1 fruit fly cellular context compared by ENCODE assay signal in genomic region chr3R:24654770-24655322, dm6.
TF ChIP-seq lines count a peak whose summit lies in the region.

Gene CG31125 (minus strand): TSS chr3R:24654820.
Gene CG6695 (plus strand): TSS chr3R:24655160.

TF ChIP-seq in whole organism, embryonic, 481 proteins besides CTCF, POLR2A, EP300 and RAD21 (continued from another document and continues in another):
- TF ChIP-seq mirr (GFP tag; optimal IDR thresholded peaks at IDR 0.05; lab: Kevin White, UChicago) (no peak), CG15601 (tag; optimal IDR thresholded peaks at IDR 0.05; lab: Kevin White, UChicago) (no peak), pzg (GFP tag; optimal IDR thresholded peaks at IDR 0.05; lab: Kevin White, UChicago) (peak; percentile 91), kah (GFP tag; optimal IDR thresholded peaks at IDR 0.05; lab: Kevin White, UChicago) (no peak), onecut (GFP tag; IDR thresholded peaks at IDR 0.05; lab: Robert Waterston, UW) (no peak), Hand (GFP tag; optimal IDR thresholded peaks at IDR 0.05; lab: Kevin White, UChicago) (no peak), CG4282 (GFP tag; optimal IDR thresholded peaks at IDR 0.05; lab: Kevin White, UChicago) (peak; percentile 27), Sry-β (GFP tag; optimal IDR thresholded peaks at IDR 0.05; lab: Kevin White, UChicago) (no peak), zfh1 (GFP tag; IDR thresholded peaks at IDR 0.05; lab: Robert Waterston, UW) (0 out of 3 replicates have a peak, but pooled peaks have one; percentile 40), C15 (GFP tag; IDR thresholded peaks at IDR 0.05; lab: Robert Waterston, UW) (no peak), CG33557 (GFP tag; optimal IDR thresholded peaks at IDR 0.05; lab: Kevin White, UChicago) (no peak), pros (GFP tag; optimal IDR thresholded peaks at IDR 0.05; lab: Kevin White, UChicago) (no peak), CG7839 (tag; optimal IDR thresholded peaks at IDR 0.05; lab: Kevin White, UChicago) (no peak), CG30403 (GFP tag; optimal IDR thresholded peaks at IDR 0.05; lab: Kevin White, UChicago) (peak; percentile 63), amos (GFP tag; IDR thresholded peaks at IDR 0.05; lab: Robert Waterston, UW; ENCODE audit: partially characterized antibody) (peak; percentile 89), sr (GFP tag; IDR thresholded peaks at IDR 0.05; lab: Robert Waterston, UW) (no peak), CG10543 (GFP tag; optimal IDR thresholded peaks at IDR 0.05; lab: Kevin White, UChicago) (peak; percentile 20), pnt (GFP tag; optimal IDR thresholded peaks at IDR 0.05; lab: Kevin White, UChicago) (peak; percentile 55), grau (tag; optimal IDR thresholded peaks at IDR 0.05; lab: Kevin White, UChicago) (peak; percentile 47), PHDP (tag; optimal IDR thresholded peaks at IDR 0.05; lab: Kevin White, UChicago) (no peak), vnd (GFP tag; IDR thresholded peaks at IDR 0.05; lab: Robert Waterston, UW; ENCODE audit: partially characterized antibody) (peak; percentile 73), CG32532 (GFP tag; IDR thresholded peaks at IDR 0.05; lab: Robert Waterston, UW) (peak; percentile 56; the same call in 1 of the 2 replicates), stc (GFP tag; IDR thresholded peaks at IDR 0.05; lab: Robert Waterston, UW) (no peak), CG1792 (GFP tag; optimal IDR thresholded peaks at IDR 0.05; lab: Kevin White, UChicago) (no peak), CG7271 (tag; optimal IDR thresholded peaks at IDR 0.05; lab: Kevin White, UChicago) (no peak), peb (GFP tag; IDR thresholded peaks at IDR 0.05; lab: Robert Waterston, UW) (no peak), dmrt99B (tag; optimal IDR thresholded peaks at IDR 0.05; lab: Kevin White, UChicago) (no peak), CG10274 (GFP tag; optimal IDR thresholded peaks at IDR 0.05; lab: Kevin White, UChicago) (no peak), CG30020 (tag; optimal IDR thresholded peaks at IDR 0.05; lab: Kevin White, UChicago) (peak; percentile 54), Oli (tag; optimal IDR thresholded peaks at IDR 0.05; lab: Kevin White, UChicago) (no peak), CG13287 (GFP tag; IDR thresholded peaks at IDR 0.05; lab: Robert Waterston, UW; ENCODE audit: partially characterized antibody) (peak; percentile 88), wor (GFP tag; IDR thresholded peaks at IDR 0.05; lab: Robert Waterston, UW) (no peak), lov (optimal IDR thresholded peaks at IDR 0.05; lab: Kevin White, UChicago) (no peak), lov (GFP tag; IDR thresholded peaks at IDR 0.05; lab: Robert Waterston, UW) (no peak), CG30431 (GFP tag; optimal IDR thresholded peaks at IDR 0.05; lab: Kevin White, UChicago) (no peak), HLHmδ (GFP tag; optimal IDR thresholded peaks at IDR 0.05; lab: Kevin White, UChicago) (no peak), Opbp (GFP tag; IDR thresholded peaks at IDR 0.05; lab: Robert Waterston, UW; ENCODE audit: partially characterized antibody) (peak; percentile 85), vfl (GFP tag; optimal IDR thresholded peaks at IDR 0.05; lab: Kevin White, UChicago) (peak; percentile 35), CG2678 (tag; optimal IDR thresholded peaks at IDR 0.05; lab: Kevin White, UChicago) (no peak), trh (GFP tag; optimal IDR thresholded peaks at IDR 0.05; lab: Kevin White, UChicago) (no peak), Dp (GFP tag; optimal IDR thresholded peaks at IDR 0.05; lab: Kevin White, UChicago) (peak; percentile 83), CG7357 (GFP tag; IDR thresholded peaks at IDR 0.05; lab: Robert Waterston, UW) (no peak), CG13775 (GFP tag; optimal IDR thresholded peaks at IDR 0.05; lab: Kevin White, UChicago) (peak; percentile 62), schlank (tag; optimal IDR thresholded peaks at IDR 0.05; lab: Kevin White, UChicago) (no peak), CG12219 (GFP tag; optimal IDR thresholded peaks at IDR 0.05; lab: Kevin White, UChicago) (no peak), CG2712 (tag; optimal IDR thresholded peaks at IDR 0.05; lab: Kevin White, UChicago) (peak; percentile 62), Six4 (GFP tag; optimal IDR thresholded peaks at IDR 0.05; lab: Kevin White, UChicago) (peak; percentile 27), CG4328 (GFP tag; optimal IDR thresholded peaks at IDR 0.05; lab: Kevin White, UChicago) (no peak), Mad (GFP tag; optimal IDR thresholded peaks at IDR 0.05; lab: Kevin White, UChicago) (peak; percentile 58), Myb (GFP tag; optimal IDR thresholded peaks at IDR 0.05; lab: Kevin White, UChicago) (peak; percentile 96), eve (GFP tag; optimal IDR thresholded peaks at IDR 0.05; lab: Kevin White, UChicago) (no peak), Poxn (GFP tag; IDR thresholded peaks at IDR 0.05; lab: Robert Waterston, UW) (no peak), CG7556 (GFP tag; optimal IDR thresholded peaks at IDR 0.05; lab: Kevin White, UChicago) (peak; percentile 34), CG6272 (GFP tag; IDR thresholded peaks at IDR 0.05; lab: Robert Waterston, UW) (no peak), Optix (GFP tag; IDR thresholded peaks at IDR 0.05; lab: Robert Waterston, UW) (no peak), E2f2 (GFP tag; IDR thresholded peaks at IDR 0.05; lab: Robert Waterston, UW) (peak; percentile 92), tio (GFP tag; optimal IDR thresholded peaks at IDR 0.05; lab: Kevin White, UChicago) (no peak), prd (optimal IDR thresholded peaks at IDR 0.05; lab: Kevin White, UChicago) (no peak), prd (GFP tag; IDR thresholded peaks at IDR 0.05; lab: Robert Waterston, UW) (peak; percentile 53; the same call in 1 of the 3 replicates), Hr39 (optimal IDR thresholded peaks at IDR 0.05; lab: Kevin White, UChicago) (no peak), gsb (GFP tag; IDR thresholded peaks at IDR 0.05; lab: Robert Waterston, UW) (no peak), Xrp1 (GFP tag; IDR thresholded peaks at IDR 0.05; lab: Robert Waterston, UW) (peak; percentile 33; the same call in 1 of the 2 replicates), CG18262 (tag; optimal IDR thresholded peaks at IDR 0.05; lab: Kevin White, UChicago) (peak; percentile 56), gsb-n (tag; optimal IDR thresholded peaks at IDR 0.05; lab: Kevin White, UChicago) (no peak), CG7745 (tag; optimal IDR thresholded peaks at IDR 0.05; lab: Kevin White, UChicago) (no peak), ssp (GFP tag; IDR thresholded peaks at IDR 0.05; lab: Robert Waterston, UW) (peak; percentile 53), ro (GFP tag; IDR thresholded peaks at IDR 0.05; lab: Robert Waterston, UW) (no peak), chn (GFP tag; optimal IDR thresholded peaks at IDR 0.05; lab: Kevin White, UChicago) (peak; percentile 72), CG3281 (GFP tag; optimal IDR thresholded peaks at IDR 0.05; lab: Kevin White, UChicago) (peak; percentile 31), Dek (tag; optimal IDR thresholded peaks at IDR 0.05; lab: Kevin White, UChicago) (peak; percentile 18), hb (GFP tag; IDR thresholded peaks at IDR 0.05; lab: Robert Waterston, UW; ENCODE audit: partially characterized antibody) (peak; percentile 78), HLH4C (GFP tag; IDR thresholded peaks at IDR 0.05; lab: Robert Waterston, UW; ENCODE audit: partially characterized antibody) (peak; percentile 72; the same call in 1 of the 3 replicates), CG1603 (tag; optimal IDR thresholded peaks at IDR 0.05; lab: Kevin White, UChicago) (peak; percentile 73), ab (GFP tag; optimal IDR thresholded peaks at IDR 0.05; lab: Kevin White, UChicago) (no peak), CG13424 (tag; optimal IDR thresholded peaks at IDR 0.05; lab: Kevin White, UChicago) (peak; percentile 52), Bdp1 (GFP tag; optimal IDR thresholded peaks at IDR 0.05; lab: Kevin White, UChicago) (peak; percentile 25), Abd-B (GFP tag; optimal IDR thresholded peaks at IDR 0.05; lab: Kevin White, UChicago) (peak; percentile 63), slp2 (GFP tag; optimal IDR thresholded peaks at IDR 0.05; lab: Kevin White, UChicago) (peak; percentile 34), ci (GFP tag; IDR thresholded peaks at IDR 0.05; lab: Robert Waterston, UW) (0 out of 3 replicates have a peak, but pooled peaks have one; percentile 53), D19B (GFP tag; optimal IDR thresholded peaks at IDR 0.05; lab: Kevin White, UChicago) (no peak), Elba2 (GFP tag; optimal IDR thresholded peaks at IDR 0.05; lab: Kevin White, UChicago) (peak; percentile 28), CG31224 (GFP tag; IDR thresholded peaks at IDR 0.05; lab: Robert Waterston, UW) (no peak), CG11247 (GFP tag; IDR thresholded peaks at IDR 0.05; lab: Robert Waterston, UW) (0 out of 2 replicates have a peak, but pooled peaks have one; percentile 23), bbx (GFP tag; IDR thresholded peaks at IDR 0.05; lab: Robert Waterston, UW; ENCODE audit: partially characterized antibody) (peak; percentile 68), CG5953 (GFP tag; IDR thresholded peaks at IDR 0.05; lab: Robert Waterston, UW) (no peak), Lhr (GFP tag; optimal IDR thresholded peaks at IDR 0.05; lab: Kevin White, UChicago) (no peak), chinmo (GFP tag; IDR thresholded peaks at IDR 0.05; lab: Robert Waterston, UW; ENCODE audit: partially characterized antibody) (peak; percentile 77; the same call in 1 of the 4 replicates), salm (tag; optimal IDR thresholded peaks at IDR 0.05; lab: Kevin White, UChicago) (no peak), CG9932 (GFP tag; IDR thresholded peaks at IDR 0.05; lab: Robert Waterston, UW) (peak; percentile 73), disco-r (GFP tag; optimal IDR thresholded peaks at IDR 0.05; lab: Kevin White, UChicago) (no peak), CG13624 (GFP tag; optimal IDR thresholded peaks at IDR 0.05; lab: Kevin White, UChicago) (peak; percentile 68), Deaf1 (tag; optimal IDR thresholded peaks at IDR 0.05; lab: Kevin White, UChicago) (no peak), CG3847 (GFP tag; IDR thresholded peaks at IDR 0.05; lab: Robert Waterston, UW) (peak; percentile 56), CG11696 (GFP tag; IDR thresholded peaks at IDR 0.05; lab: Robert Waterston, UW) (no peak), HmgZ (tag; optimal IDR thresholded peaks at IDR 0.05; lab: Kevin White, UChicago) (peak; percentile 65), vvl (GFP tag; IDR thresholded peaks at IDR 0.05; lab: Robert Waterston, UW) (no peak; the same call in 1 of the 2 replicates), CG18476 (GFP tag; optimal IDR thresholded peaks at IDR 0.05; lab: Kevin White, UChicago) (no peak), tgo (GFP tag; IDR thresholded peaks at IDR 0.05; lab: Robert Waterston, UW) (no peak; the same call in 2 of the 3 replicates), CG1602 (GFP tag; optimal IDR thresholded peaks at IDR 0.05; lab: Kevin White, UChicago) (peak; percentile 41), hbn (GFP tag; IDR thresholded peaks at IDR 0.05; lab: Robert Waterston, UW; ENCODE audit: partially characterized antibody) (peak; percentile 68), CG2202 (tag; optimal IDR thresholded peaks at IDR 0.05; lab: Kevin White, UChicago) (no peak), CG16863 (GFP tag; optimal IDR thresholded peaks at IDR 0.05; lab: Kevin White, UChicago) (peak; percentile 48), CG1647 (GFP tag; optimal IDR thresholded peaks at IDR 0.05; lab: Kevin White, UChicago) (peak; percentile 31), CG6254 (GFP tag; optimal IDR thresholded peaks at IDR 0.05; lab: Kevin White, UChicago) (no peak), gro (GFP tag; optimal IDR thresholded peaks at IDR 0.05; lab: Kevin White, UChicago) (peak; percentile 85), BtbVII (GFP tag; optimal IDR thresholded peaks at IDR 0.05; lab: Kevin White, UChicago) (no peak), hkb (optimal IDR thresholded peaks at IDR 0.05; lab: Kevin White, UChicago) (peak; percentile 71), hkb (GFP tag; IDR thresholded peaks at IDR 0.05; lab: Robert Waterston, UW) (no peak), jing (GFP tag; optimal IDR thresholded peaks at IDR 0.05; lab: Kevin White, UChicago) (no peak), NK7.1 (GFP tag; optimal IDR thresholded peaks at IDR 0.05; lab: Kevin White, UChicago) (peak; percentile 51), CG6689 (GFP tag; IDR thresholded peaks at IDR 0.05; lab: Robert Waterston, UW) (peak; percentile 45; the same call in 1 of the 2 replicates), CG3726 (GFP tag; IDR thresholded peaks at IDR 0.05; lab: Robert Waterston, UW) (no peak), CG15514 (GFP tag; optimal IDR thresholded peaks at IDR 0.05; lab: Kevin White, UChicago) (peak; percentile 98), bowl (GFP tag; IDR thresholded peaks at IDR 0.05; lab: Robert Waterston, UW) (no peak), luna (GFP tag; optimal IDR thresholded peaks at IDR 0.05; lab: Kevin White, UChicago) (peak; percentile 71), ranshi (GFP tag; IDR thresholded peaks at IDR 0.05; lab: Robert Waterston, UW) (peak; percentile 15; the same call in 1 of the 2 replicates), E2f1 (GFP tag; IDR thresholded peaks at IDR 0.05; lab: Robert Waterston, UW) (no peak), sima (GFP tag; optimal IDR thresholded peaks at IDR 0.05; lab: Kevin White, UChicago) (no peak), nom (GFP tag; optimal IDR thresholded peaks at IDR 0.05; lab: Kevin White, UChicago) (no peak), pho (GFP tag; optimal IDR thresholded peaks at IDR 0.05; lab: Kevin White, UChicago) (peak; percentile 70), CG10654 (GFP tag; optimal IDR thresholded peaks at IDR 0.05; lab: Kevin White, UChicago) (peak; percentile 40), bcd (GFP tag; optimal IDR thresholded peaks at IDR 0.05; lab: Kevin White, UChicago) (peak; percentile 31), sqz (GFP tag; optimal IDR thresholded peaks at IDR 0.05; lab: Kevin White, UChicago) (no peak), dimm (GFP tag; IDR thresholded peaks at IDR 0.05; lab: Robert Waterston, UW) (no peak), CG11695 (GFP tag; IDR thresholded peaks at IDR 0.05; lab: Robert Waterston, UW) (no peak), MBD-R2 (GFP tag; IDR thresholded peaks at IDR 0.05; lab: Robert Waterston, UW) (peak; percentile 80), sob (GFP tag; IDR thresholded peaks at IDR 0.05; lab: Robert Waterston, UW) (peak; percentile 56), crp (GFP tag; optimal IDR thresholded peaks at IDR 0.05; lab: Kevin White, UChicago) (peak in 1 of 2 experiments; percentile 38), Med (GFP tag; lab: Kevin White, UChicago) (peak; percentile 93), CG1832 (GFP tag; optimal IDR thresholded peaks at IDR 0.05; lab: Kevin White, UChicago) (no peak), CG2199 (GFP tag; IDR thresholded peaks at IDR 0.05; lab: Robert Waterston, UW) (no peak), CG3407 (GFP tag; optimal IDR thresholded peaks at IDR 0.05; lab: Kevin White, UChicago) (no peak), CG9215 (GFP tag; IDR thresholded peaks at IDR 0.05; lab: Robert Waterston, UW) (peak; percentile 36; the same call in 1 of the 2 replicates), tin (GFP tag; optimal IDR thresholded peaks at IDR 0.05; lab: Kevin White, UChicago) (peak; percentile 58)
